Fruit fly (Drosophila melanogaster): Measurements from ENCODE around the gene CG1662.

The CG1662 gene

dm6 chrX:13373239-13374153, 13.9 kb upstream of the CG1662 start (continued):
- TF ChIP-seq CG15073 (GFP tag; optimal IDR thresholded peaks at IDR 0.05) (peak; percentile 39), pfk (GFP tag; optimal IDR thresholded peaks at IDR 0.05) (no peak), H2.0 (GFP tag; IDR thresholded peaks at IDR 0.05) (peak; percentile 85), Chrac-16 (GFP tag; optimal IDR thresholded peaks at IDR 0.05) (peak; percentile 78), ems (GFP tag; optimal IDR thresholded peaks at IDR 0.05) (peak; percentile 28), CG17359 (tag; optimal IDR thresholded peaks at IDR 0.05) (peak; percentile 89), bsh (GFP tag; optimal IDR thresholded peaks at IDR 0.05) (peak; percentile 68 to 90), Fer1 (GFP tag; optimal IDR thresholded peaks at IDR 0.05) (peak; percentile 86), CG7928 (GFP tag; optimal IDR thresholded peaks at IDR 0.05) (no peak), vfl (GFP tag; optimal IDR thresholded peaks at IDR 0.05) (peak; percentile 1), lbe (GFP tag; optimal IDR thresholded peaks at IDR 0.05) (peak; percentile 81), CG13624 (GFP tag; optimal IDR thresholded peaks at IDR 0.05) (peak; percentile 2), crc (GFP tag; optimal IDR thresholded peaks at IDR 0.05) (no peak), HHEX (GFP tag; optimal IDR thresholded peaks at IDR 0.05) (peak; percentile 84), pnt (GFP tag; optimal IDR thresholded peaks at IDR 0.05) (no peak), CG15696 (tag; optimal IDR thresholded peaks at IDR 0.05) (peak; percentile 71), CG4360 (GFP tag; IDR thresholded peaks at IDR 0.05) (0 out of 2 replicates have a peak, but pooled peaks have one; percentile 27), CG7987 (GFP tag; optimal IDR thresholded peaks at IDR 0.05) (peak; percentile 33), CG2202 (tag; optimal IDR thresholded peaks at IDR 0.05) (peak; percentile 25), zfh2 (GFP tag; optimal IDR thresholded peaks at IDR 0.05) (peak; percentile 32), Ravus (GFP tag; IDR thresholded peaks at IDR 0.05) (peak; percentile 37), CG6254 (GFP tag; optimal IDR thresholded peaks at IDR 0.05) (peak; percentile 84), HLHmδ (GFP tag; optimal IDR thresholded peaks at IDR 0.05) (no peak), zen2 (GFP tag; IDR thresholded peaks at IDR 0.05; ENCODE audit: partially characterized antibody) (no peak), wdn (GFP tag; IDR thresholded peaks at IDR 0.05) (peak; percentile 79), nmo (GFP tag; optimal IDR thresholded peaks at IDR 0.05) (peak; percentile 86), CG6689 (GFP tag; IDR thresholded peaks at IDR 0.05) (peak; percentile 79), CG2199 (GFP tag; IDR thresholded peaks at IDR 0.05) (0 out of 3 replicates have a peak, but pooled peaks have one; percentile 65), danr (GFP tag; IDR thresholded peaks at IDR 0.05) (peak; percentile 49; the same call in 1 of the 2 replicates), Dp (GFP tag; optimal IDR thresholded peaks at IDR 0.05) (peak; percentile 79), Hr78 (GFP tag; optimal IDR thresholded peaks at IDR 0.05) (peak in 1 of 2 experiments; percentile 81), bigmax (GFP tag; optimal IDR thresholded peaks at IDR 0.05) (no peak), gce (GFP tag; IDR thresholded peaks at IDR 0.05) (peak; percentile 73; the same call in 1 of the 3 replicates), jumu (GFP tag; optimal IDR thresholded peaks at IDR 0.05) (no peak), emc (GFP tag; optimal IDR thresholded peaks at IDR 0.05) (no peak), Sin3A (optimal IDR thresholded peaks at IDR 0.05) (no peak), stwl (tag; optimal IDR thresholded peaks at IDR 0.05) (peak; percentile 10), CG17186 (GFP tag; optimal IDR thresholded peaks at IDR 0.05) (no peak), fru (optimal IDR thresholded peaks at IDR 0.05) (no peak), cad (GFP tag; optimal IDR thresholded peaks at IDR 0.05) (no peak), HmgZ (tag; optimal IDR thresholded peaks at IDR 0.05) (peak; percentile 85), ranshi (GFP tag; IDR thresholded peaks at IDR 0.05) (peak; percentile 74), Sry-β (GFP tag; optimal IDR thresholded peaks at IDR 0.05) (peak; percentile 41), aop (GFP tag; IDR thresholded peaks at IDR 0.05) (no peak), kah (GFP tag; optimal IDR thresholded peaks at IDR 0.05) (peak; percentile 58), BEAF-32 (GFP tag; optimal IDR thresholded peaks at IDR 0.05) (peak; percentile 5), onecut (GFP tag; IDR thresholded peaks at IDR 0.05) (peak; percentile 32; the same call in 1 of the 2 replicates), CG3847 (GFP tag; IDR thresholded peaks at IDR 0.05) (peak; percentile 73), CG12744 (GFP tag; optimal IDR thresholded peaks at IDR 0.05) (peak; percentile 40)

All from whole organism, embryonic.